Fruit fly (Drosophila melanogaster) whole organism, embryonic: ENCODE measurements around the gene Trm1.

Experiments
- Atf3 ChIP-seq: fragments of 200-800 bp; sonication (Bioruptor generic); optimal IDR thresholded peaks from 3 replicates; lab custom pipeline; 2016; ENCODE audit warnings: missing biosample characterization, missing genetic modification characterization
- B-H1 ChIP-seq: fragments of 200-800 bp; sonication (Bioruptor generic); IDR thresholded peaks from 3 replicates; pipeline ENCODE4 v1.3.6; 2022; ENCODE audit warnings: missing biosample characterization, missing genetic modification characterization
- B-H2 ChIP-seq: fragments of 200-800 bp; sonication (Bioruptor generic); optimal IDR thresholded peaks from 2 replicates; lab custom pipeline; 2018; ENCODE audit warnings: missing biosample characterization, mild to moderate bottlenecking, missing genetic modification characterization
- CG10431 ChIP-seq: fragments of 200-800 bp; sonication (Bioruptor generic); optimal IDR thresholded peaks from 3 replicates; lab custom pipeline; 2018; ENCODE audit warnings: missing biosample characterization, mild to moderate bottlenecking, missing genetic modification characterization
- CG11456 ChIP-seq: fragments of 200-800 bp; sonication (Bioruptor generic); IDR thresholded peaks from 3 replicates; pipeline ENCODE4 v1.3.6; 2022; ENCODE audit warnings: missing biosample characterization, missing genetic modification characterization
- CG12219 ChIP-seq: fragments of 200-800 bp; sonication (Bioruptor generic); optimal IDR thresholded peaks from 3 replicates; lab custom pipeline; 2018; ENCODE audit warnings: missing biosample characterization, mild to moderate bottlenecking, missing genetic modification characterization
- CG12659 ChIP-seq: fragments of 200-800 bp; sonication (Bioruptor generic); optimal IDR thresholded peaks from 3 replicates; lab custom pipeline; 2017; ENCODE audit warnings: mild to moderate bottlenecking, missing biosample characterization, missing genetic modification reagents, missing genetic modification characterization
- CG14441 ChIP-seq: fragments of 200-800 bp; sonication (Bioruptor generic); IDR thresholded peaks from 2 replicates; pipeline ENCODE4 v1.3.6; 2022; ENCODE audit warnings: missing biosample characterization, missing genetic modification characterization
- CG15479 ChIP-seq: fragments of 200-800 bp; sonication (Bioruptor generic); optimal IDR thresholded peaks from 3 replicates; lab custom pipeline; 2019; ENCODE audit warnings: missing biosample characterization, mild to moderate bottlenecking, missing genetic modification characterization, moderate library complexity
- CG1603 ChIP-seq: fragments of 200-800 bp; sonication (Bioruptor generic); optimal IDR thresholded peaks from 2 replicates; lab custom pipeline; 2019; ENCODE audit warnings: missing biosample characterization, mild to moderate bottlenecking, missing genetic modification characterization, moderate library complexity
- CG16863 ChIP-seq: fragments of 200-800 bp; sonication (Bioruptor generic); optimal IDR thresholded peaks from 3 replicates; lab custom pipeline; 2016; ENCODE audit warnings: missing biosample characterization, missing genetic modification characterization
- CG2116 ChIP-seq: fragments of 200-800 bp; sonication (Bioruptor generic); optimal IDR thresholded peaks from 3 replicates; lab custom pipeline; 2018; ENCODE audit warnings: missing biosample characterization, mild to moderate bottlenecking, missing genetic modification characterization
- CG34376 ChIP-seq: fragments of 200-800 bp; sonication (Bioruptor generic); optimal IDR thresholded peaks from 2 replicates; lab custom pipeline; 2018; ENCODE audit warnings: missing biosample characterization, mild to moderate bottlenecking, missing genetic modification characterization
- CG34422 ChIP-seq: fragments of 200-800 bp; sonication (Bioruptor generic); IDR thresholded peaks from 3 replicates; pipeline ENCODE4 v1.3.6; 2022; ENCODE audit warnings: missing biosample characterization, missing genetic modification characterization
- CG42726 ChIP-seq: fragments of 200-800 bp; sonication (Bioruptor generic); IDR thresholded peaks from 2 replicates; pipeline ENCODE4 v1.3.6; 2022; ENCODE audit warnings: missing biosample characterization, missing genetic modification characterization; ENCODE audit not compliant: partially characterized antibody
- CG4360 ChIP-seq: fragments of 200-800 bp; sonication (Bioruptor generic); IDR thresholded peaks from 2 replicates; pipeline ENCODE4 v1.3.6; 2022; ENCODE audit warnings: missing biosample characterization, missing genetic modification characterization
- CG4730 ChIP-seq: fragments of 200-800 bp; sonication (Bioruptor generic); IDR thresholded peaks from 2 replicates; pipeline ENCODE4 v1.3.6; 2022; ENCODE audit warnings: missing biosample characterization, missing genetic modification characterization
- CG5245 ChIP-seq: fragments of 200-800 bp; sonication (Bioruptor generic); optimal IDR thresholded peaks from 3 replicates; lab custom pipeline; 2016; ENCODE audit warnings: missing biosample characterization, missing genetic modification characterization
- CG7271 ChIP-seq: fragments of 200-800 bp; sonication (Bioruptor generic); optimal IDR thresholded peaks from 2 replicates; lab custom pipeline; 2018; ENCODE audit warnings: missing biosample characterization, mild to moderate bottlenecking, missing genetic modification characterization, moderate library complexity
- CG7357 ChIP-seq: fragments of 200-800 bp; sonication (Bioruptor generic); IDR thresholded peaks from 3 replicates; pipeline ENCODE4 v1.3.6; 2022; ENCODE audit warnings: missing biosample characterization, missing genetic modification characterization
- CG8359 ChIP-seq: fragments of 200-800 bp; sonication (Bioruptor generic); optimal IDR thresholded peaks from 2 replicates; lab custom pipeline; 2017; ENCODE audit warnings: missing biosample characterization, mild to moderate bottlenecking, missing genetic modification characterization, borderline replicate concordance
- CG9817 ChIP-seq: fragments of 200-800 bp; sonication (Bioruptor generic); optimal IDR thresholded peaks from 2 replicates; lab custom pipeline; 2018; ENCODE audit warnings: missing biosample characterization, mild to moderate bottlenecking, missing genetic modification characterization, moderate library complexity
- CrebB ChIP-seq: fragments of 200-800 bp; sonication (Bioruptor generic); optimal IDR thresholded peaks from 3 replicates; lab custom pipeline; 2018; ENCODE audit warnings: missing biosample characterization, mild to moderate bottlenecking, missing genetic modification characterization
- Dfd ChIP-seq, 2 experiments: fragments of >200 bp; optimal IDR thresholded peaks; 2 replicates each; lab custom pipeline; 2017; ENCODE audit warnings: missing biosample characterization in 2 of 2, missing genetic modification characterization in 2 of 2
- Ets65A ChIP-seq: fragments of 200-800 bp; sonication (Bioruptor generic); peaks from one replicate; lab custom pipeline; 2016; ENCODE audit warnings: missing biosample characterization, missing genetic modification characterization
- Gug ChIP-seq: fragments of 200-800 bp; sonication (Bioruptor generic); IDR thresholded peaks from 4 replicates; pipeline ENCODE4 v1.3.6; 2022; ENCODE audit warnings: missing biosample characterization, missing genetic modification characterization
- MTF-1 ChIP-seq: fragments of 200-800 bp; sonication (Bioruptor generic); optimal IDR thresholded peaks from 2 replicates; lab custom pipeline; 2018; ENCODE audit warnings: missing biosample characterization, mild to moderate bottlenecking, missing genetic modification characterization, borderline replicate concordance
- Mad ChIP-seq: fragments of 200-800 bp; sonication (Bioruptor generic); optimal IDR thresholded peaks from 2 replicates; lab custom pipeline; 2016; ENCODE audit warnings: missing biosample characterization, missing genetic modification characterization
- Mes4 ChIP-seq: fragments of 200-800 bp; sonication (Bioruptor generic); optimal IDR thresholded peaks from 2 replicates; lab custom pipeline; 2016; ENCODE audit warnings: missing biosample characterization, missing genetic modification characterization
- NFAT ChIP-seq: fragments of 200-800 bp; sonication (Bioruptor generic); IDR thresholded peaks from 2 replicates; pipeline ENCODE4 v1.3.6; 2022; ENCODE audit warnings: missing biosample characterization, missing genetic modification characterization
- Scr ChIP-seq: fragments of 200-800 bp; sonication (Bioruptor generic); IDR thresholded peaks from 2 replicates; pipeline ENCODE4 v1.3.6; 2022; ENCODE audit warnings: missing biosample characterization, missing genetic modification characterization; ENCODE audit not compliant: partially characterized antibody
- Spps ChIP-seq: fragments of 200-800 bp; sonication (Bioruptor generic); optimal IDR thresholded peaks from 2 replicates; lab custom pipeline; 2018; ENCODE audit warnings: missing biosample characterization, mild to moderate bottlenecking, missing genetic modification characterization
- TFAM ChIP-seq: fragments of 200-800 bp; sonication (Bioruptor generic); optimal IDR thresholded peaks from 2 replicates; lab custom pipeline; 2017; ENCODE audit warnings: missing biosample characterization, missing genetic modification characterization, inconsistent platforms
- bab2 ChIP-seq: fragments of 200-800 bp; sonication (Bioruptor generic); optimal IDR thresholded peaks from 2 replicates; lab custom pipeline; 2016; ENCODE audit warnings: missing biosample characterization, missing genetic modification characterization
- chn ChIP-seq: fragments of 200-800 bp; sonication (Bioruptor generic); optimal IDR thresholded peaks from 2 replicates; lab custom pipeline; 2016; ENCODE audit warnings: missing biosample characterization, missing genetic modification characterization
- cwo ChIP-seq: fragments of 200-800 bp; sonication (Bioruptor generic); optimal IDR thresholded peaks from 3 replicates; lab custom pipeline; 2017; ENCODE audit warnings: missing biosample characterization, missing genetic modification characterization, mild to moderate bottlenecking, moderate library complexity, missing genetic modification reagents
- dan ChIP-seq: fragments of 200-800 bp; sonication (Bioruptor generic); IDR thresholded peaks from 2 replicates; pipeline ENCODE4 v1.3.6; 2022; ENCODE audit warnings: missing biosample characterization, missing genetic modification characterization
- disco-r ChIP-seq: fragments of 200-800 bp; sonication (Bioruptor generic); optimal IDR thresholded peaks from 2 replicates; lab custom pipeline; 2016; ENCODE audit warnings: missing biosample characterization, missing genetic modification characterization
- gce ChIP-seq: fragments of 200-800 bp; sonication (Bioruptor generic); IDR thresholded peaks from 3 replicates; pipeline ENCODE4 v1.3.6; 2022; ENCODE audit warnings: missing biosample characterization, missing genetic modification characterization
- lab ChIP-seq: fragments of 200-800 bp; sonication (Bioruptor generic); optimal IDR thresholded peaks from 3 replicates; lab custom pipeline; 2017; ENCODE audit warnings: missing biosample characterization, missing genetic modification characterization, mild to moderate bottlenecking, moderate library complexity, missing genetic modification reagents
- nau ChIP-seq: fragments of 200-800 bp; sonication (Bioruptor generic); optimal IDR thresholded peaks from 3 replicates; lab custom pipeline; 2017; ENCODE audit warnings: missing biosample characterization, mild to moderate bottlenecking, missing genetic modification characterization, missing genetic modification reagents
- pzg ChIP-seq: fragments of 200-800 bp; sonication (Bioruptor generic); optimal IDR thresholded peaks from 3 replicates; lab custom pipeline; 2018; ENCODE audit warnings: missing biosample characterization, mild to moderate bottlenecking, missing genetic modification characterization, moderate library complexity
- rib ChIP-seq: fragments of 200-800 bp; sonication (Bioruptor generic); IDR thresholded peaks from 2 replicates; pipeline ENCODE4 v1.3.6; 2022; ENCODE audit warnings: missing biosample characterization, missing genetic modification characterization
- sd ChIP-seq: fragments of 200-800 bp; sonication (Bioruptor generic); optimal IDR thresholded peaks from 3 replicates; lab custom pipeline; 2018; ENCODE audit warnings: missing biosample characterization, mild to moderate bottlenecking, missing genetic modification characterization, moderate library complexity
- tll ChIP-seq, 2 experiments: fragments of 200-800 bp in 1 of 2; fragments of >200 bp in 1 of 2; sonication (Bioruptor generic) in 1 of 2; optimal IDR thresholded peaks; 2 replicates each; lab custom pipeline; 2017 to 2019; ENCODE audit warnings: missing biosample characterization in 2 of 2, missing genetic modification characterization in 2 of 2, mild to moderate bottlenecking in 1 of 2, moderate library complexity in 1 of 2
- twi ChIP-seq: fragments of 200-800 bp; optimal IDR thresholded peaks from 2 replicates; lab custom pipeline; 2019; ENCODE audit warnings: missing biosample characterization, mild to moderate bottlenecking, missing genetic modification characterization, moderate library complexity
- z ChIP-seq: fragments of 200-800 bp; sonication (Bioruptor generic); IDR thresholded peaks from 3 replicates; pipeline ENCODE4 v1.3.6; 2022; ENCODE audit warnings: missing biosample characterization, missing genetic modification characterization

Trm1 gene

DNA sequence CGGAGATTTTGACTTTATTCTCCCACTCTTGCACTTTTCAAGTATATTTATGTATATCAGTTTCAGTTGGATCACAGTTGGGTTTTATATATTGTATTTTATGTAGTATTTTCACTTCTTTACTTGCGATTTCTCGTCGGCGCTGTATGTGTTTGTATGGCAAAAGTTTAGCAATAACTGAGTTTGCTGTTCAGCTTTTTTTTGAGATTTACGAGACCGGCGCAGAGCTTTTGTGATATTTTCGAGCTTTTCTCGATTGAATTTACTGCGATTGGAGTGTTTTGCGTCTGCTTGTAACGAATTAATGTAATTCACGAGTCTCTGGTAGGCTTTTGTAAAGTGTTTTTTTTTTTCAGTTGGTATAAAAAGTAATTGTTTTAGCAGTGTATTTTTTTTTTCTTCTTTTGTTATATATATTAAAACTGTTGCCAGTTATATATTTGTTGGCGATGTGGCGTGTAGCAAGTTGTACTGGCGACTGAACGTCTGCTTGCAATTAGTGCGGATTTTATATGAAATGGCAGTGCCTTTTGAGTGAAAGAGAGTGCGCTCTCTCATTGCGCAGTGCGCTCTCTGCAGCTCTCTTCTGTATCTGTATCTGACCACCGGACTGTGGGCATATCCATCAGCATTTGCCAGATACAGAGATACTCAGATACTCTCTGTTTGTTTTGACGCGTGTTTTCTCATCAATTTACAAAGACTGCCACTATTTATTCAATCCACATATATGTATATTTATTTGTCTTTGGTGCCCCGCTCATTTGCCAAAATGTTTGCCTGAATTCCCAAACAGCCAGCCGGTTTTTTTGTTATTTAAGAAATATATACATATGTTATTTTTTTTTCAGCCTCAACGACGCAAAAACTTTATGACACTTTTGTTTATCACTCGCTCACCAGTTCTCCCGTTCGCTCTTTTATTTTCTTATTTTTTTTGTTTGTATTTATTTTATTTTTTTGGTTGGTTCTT lies 33.2 kb downstream of the Trm1 start (continued):
- TF ChIP-seq Dfd (GFP tag; optimal IDR thresholded peaks at IDR 0.05; lab: Kevin White, UChicago) (no peak), Atf3 (GFP tag; lab: Kevin White, UChicago) (no peak), gce (GFP tag; lab: Robert Waterston, UW) (0 out of 3 replicates have a peak, but pooled peaks have one; percentile 37), CG12219 (GFP tag; lab: Kevin White, UChicago) (peak; percentile 55), Gug (GFP tag; lab: Robert Waterston, UW) (no peak), CG12659 (GFP tag; lab: Kevin White, UChicago) (peak; percentile 69), CG2116 (GFP tag; lab: Kevin White, UChicago) (peak; percentile 55), dan (GFP tag; lab: Robert Waterston, UW) (no peak), CG11456 (GFP tag; lab: Robert Waterston, UW) (peak; percentile 61; the same call in 1 of the 3 replicates), cwo (GFP tag; lab: Kevin White, UChicago) (peak; percentile 75), pzg (GFP tag; lab: Kevin White, UChicago) (peak; percentile 3), chn (GFP tag; lab: Kevin White, UChicago) (peak; percentile 7), MTF-1 (peak; percentile 69), sd (peak; percentile 95), disco-r (GFP tag; lab: Kevin White, UChicago) (peak; percentile 44), CG4360 (GFP tag; lab: Robert Waterston, UW) (peak; percentile 32; the same call in 1 of the 2 replicates), CG5245 (no peak), twi (tag; lab: Kevin White, UChicago) (peak; percentile 72), rib (peak; percentile 85), CG4730 (GFP tag; lab: Robert Waterston, UW) (no peak), Ets65A (no peak), Scr (peak; percentile 27; the same call in 1 of the 2 replicates), NFAT (GFP tag; lab: Robert Waterston, UW) (peak; percentile 50; the same call in 1 of the 2 replicates), CG15479 (GFP tag; lab: Kevin White, UChicago) (peak; percentile 85), Mes4 (peak; percentile 7), TFAM (no peak), CrebB (tag; lab: Kevin White, UChicago) (peak; percentile 87), Spps (tag; lab: Kevin White, UChicago) (no peak), nau (peak; percentile 84), CG8359 (GFP tag; lab: Kevin White, UChicago) (peak; percentile 53), B-H2 (peak; percentile 92), z (GFP tag; lab: Robert Waterston, UW) (peak; percentile 96), CG9817 (tag; lab: Kevin White, UChicago) (peak; percentile 16), CG10431 (peak; percentile 61), lab (GFP tag; lab: Kevin White, UChicago) (peak; percentile 94), CG34422 (GFP tag; lab: Robert Waterston, UW) (no peak), bab2 (GFP tag; lab: Kevin White, UChicago) (peak; percentile 55), CG7357 (no peak), CG42726 (GFP tag; lab: Robert Waterston, UW) (peak; percentile 38; the same call in 1 of the 2 replicates), tll (GFP tag; optimal IDR thresholded peaks at IDR 0.05; lab: Kevin White, UChicago) (peak in 1 of 2 experiments; percentile 67), CG16863 (GFP tag; lab: Kevin White, UChicago) (peak; percentile 10), B-H1 (no peak; the same call in 2 of the 3 replicates), Mad (GFP tag; lab: Kevin White, UChicago) (peak; percentile 20), CG1603 (tag; lab: Kevin White, UChicago) (peak; percentile 26), CG34376 (GFP tag; lab: Kevin White, UChicago) (peak; percentile 94), CG7271 (peak; percentile 64), CG14441 (GFP tag; lab: Robert Waterston, UW) (0 out of 2 replicates have a peak, but pooled peaks have one; percentile 17)
